Worm (Caenorhabditis elegans) whole organism, L2 larva: ENCODE measurements around the gene F55A4.3.
A peak's percentile ranks its signal among the peaks of the same experiment; 100 is the strongest.

Source experiments
- C34F6.9 ChIP-seq: fragments of 150-350 bp; optimal IDR thresholded peaks from 2 replicates; lab custom pipeline; 2014; ENCODE audit warnings: missing biosample characterization, missing genetic modification characterization
- F13H6.1 ChIP-seq: sonication (generic microtip); optimal IDR thresholded peaks from 2 replicates; lab custom pipeline; 2016; ENCODE audit warnings: missing genetic modification characterization, missing compliant biosample characterization
- R02D3.7 ChIP-seq: fragments of 150-350 bp; optimal IDR thresholded peaks from 2 replicates; lab custom pipeline; 2014; ENCODE audit warnings: missing biosample characterization, missing genetic modification characterization
- Y55F3AM.14 ChIP-seq: fragments of 200-800 bp; sonication (Bioruptor generic); optimal IDR thresholded peaks from 2 replicates; lab custom pipeline; 2018; ENCODE audit warnings: mild to moderate bottlenecking, missing genetic modification characterization, missing compliant biosample characterization
- ZK546.5 ChIP-seq: sonication (generic microtip); optimal IDR thresholded peaks from 2 replicates; lab custom pipeline; 2017; ENCODE audit warnings: missing biosample characterization, missing genetic modification characterization
- alr-1 ChIP-seq: fragments of 150-350 bp; optimal IDR thresholded peaks from 2 replicates; lab custom pipeline; 2014; ENCODE audit warnings: missing biosample characterization, missing genetic modification characterization
- aly-2 ChIP-seq: fragments of 150-350 bp; optimal IDR thresholded peaks from 2 replicates; lab custom pipeline; 2014; ENCODE audit warnings: missing biosample characterization, missing genetic modification characterization
- ama-1 ChIP-seq: fragments of 150-350 bp; optimal IDR thresholded peaks from 2 replicates; lab custom pipeline; 2018; ENCODE audit warnings: inconsistent platforms
- blmp-1 ChIP-seq: sonication (generic microtip); optimal IDR thresholded peaks from 2 replicates; lab custom pipeline; 2017; ENCODE audit warnings: missing genetic modification characterization, mild to moderate bottlenecking, missing compliant biosample characterization, antibody characterized with exemption, moderate library complexity; ENCODE audit not compliant: insufficient read depth
- ceh-16 ChIP-seq: fragments of 150-350 bp; optimal IDR thresholded peaks from 2 replicates; lab custom pipeline; 2014; ENCODE audit warnings: missing biosample characterization, missing genetic modification characterization
- ceh-82 ChIP-seq: fragments of 150-350 bp; optimal IDR thresholded peaks from 2 replicates; lab custom pipeline; 2014; ENCODE audit warnings: missing biosample characterization, missing genetic modification characterization
- crh-2 ChIP-seq: sonication (generic microtip); optimal IDR thresholded peaks from 2 replicates; lab custom pipeline; 2017; ENCODE audit warnings: missing biosample characterization, missing genetic modification characterization
- dmd-4 ChIP-seq: sonication (generic microtip); optimal IDR thresholded peaks from 2 replicates; lab custom pipeline; 2017; ENCODE audit warnings: missing biosample characterization, missing genetic modification characterization
- egl-27 ChIP-seq: sonication (generic microtip); optimal IDR thresholded peaks from 3 replicates; lab custom pipeline; 2017; ENCODE audit warnings: missing biosample characterization, missing genetic modification reagents, missing genetic modification characterization
- elt-1 ChIP-seq: fragments of 150-350 bp; optimal IDR thresholded peaks from 2 replicates; lab custom pipeline; 2014; ENCODE audit warnings: missing biosample characterization, missing genetic modification characterization
- elt-3 ChIP-seq: sonication (generic microtip); optimal IDR thresholded peaks from 2 replicates; lab custom pipeline; 2017; ENCODE audit warnings: missing biosample characterization, missing genetic modification characterization
- fos-1 ChIP-seq: fragments of 150-350 bp; optimal IDR thresholded peaks from 2 replicates; lab custom pipeline; 2014; ENCODE audit warnings: missing biosample characterization, missing genetic modification characterization
- gmeb-1 ChIP-seq: fragments of 150-350 bp; optimal IDR thresholded peaks from 2 replicates; lab custom pipeline; 2014; ENCODE audit warnings: missing biosample characterization, missing genetic modification characterization
- lin-11 ChIP-seq: fragments of 150-350 bp; sonication (generic microtip); optimal IDR thresholded peaks from 2 replicates; lab custom pipeline; 2014; ENCODE audit warnings: missing biosample characterization, missing genetic modification characterization, inconsistent platforms, mixed read lengths
- lin-13 ChIP-seq: fragments of 150-350 bp; optimal IDR thresholded peaks from 2 replicates; lab custom pipeline; 2014; ENCODE audit warnings: missing biosample characterization, missing genetic modification reagents, missing genetic modification characterization
- lin-39 ChIP-seq: fragments of 150-350 bp; optimal IDR thresholded peaks from 2 replicates; lab custom pipeline; 2014; ENCODE audit warnings: missing biosample characterization, missing genetic modification reagents, missing genetic modification characterization
- lsy-2 ChIP-seq, 2 experiments: fragments of 150-350 bp in 1 of 2; sonication (generic microtip) in 1 of 2; optimal IDR thresholded peaks; 2 replicates each; lab custom pipeline; 2014 to 2017; ENCODE audit warnings: missing biosample characterization in 2 of 2, missing genetic modification characterization in 2 of 2
- mab-5 ChIP-seq: fragments of 150-350 bp; optimal IDR thresholded peaks from 2 replicates; lab custom pipeline; 2014; ENCODE audit warnings: missing biosample characterization, missing genetic modification characterization
- mbf-1 ChIP-seq: sonication (generic microtip); optimal IDR thresholded peaks from 2 replicates; lab custom pipeline; 2017; ENCODE audit warnings: missing biosample characterization, missing genetic modification characterization
- mdl-1 ChIP-seq, 2 experiments: fragments of 150-350 bp in 1 of 2; sonication (generic microtip) in 1 of 2; optimal IDR thresholded peaks; 2 replicates each; lab custom pipeline; 2017; ENCODE audit warnings: missing biosample characterization in 2 of 2, missing genetic modification characterization in 2 of 2
- nhr-10 ChIP-seq: sonication (generic microtip); optimal IDR thresholded peaks from 2 replicates; lab custom pipeline; 2017; ENCODE audit warnings: missing biosample characterization, missing genetic modification characterization
- nhr-11 ChIP-seq: fragments of 150-350 bp; optimal IDR thresholded peaks from 2 replicates; lab custom pipeline; 2014; ENCODE audit warnings: missing biosample characterization, missing genetic modification characterization
- nhr-12 ChIP-seq: fragments of 150-350 bp; optimal IDR thresholded peaks from 2 replicates; lab custom pipeline; 2014; ENCODE audit warnings: missing biosample characterization, missing genetic modification characterization
- nhr-129 ChIP-seq: fragments of 150-350 bp; optimal IDR thresholded peaks from 2 replicates; lab custom pipeline; 2014; ENCODE audit warnings: missing biosample characterization, missing genetic modification characterization
- nhr-21 ChIP-seq: fragments of 150-350 bp; optimal IDR thresholded peaks from 2 replicates; lab custom pipeline; 2014; ENCODE audit warnings: missing biosample characterization, missing genetic modification characterization
- nhr-237 ChIP-seq: fragments of 150-350 bp; optimal IDR thresholded peaks from 2 replicates; lab custom pipeline; 2014; ENCODE audit warnings: missing biosample characterization, missing genetic modification characterization
- nhr-25 ChIP-seq: fragments of 150-350 bp; sonication (generic microtip); optimal IDR thresholded peaks from 3 replicates; lab custom pipeline; 2014; ENCODE audit warnings: missing biosample characterization, missing genetic modification characterization
- nhr-6 ChIP-seq: fragments of 150-350 bp; optimal IDR thresholded peaks from 2 replicates; lab custom pipeline; 2014; ENCODE audit warnings: missing biosample characterization, missing genetic modification characterization
- nhr-77 ChIP-seq: fragments of 150-350 bp; optimal IDR thresholded peaks from 2 replicates; lab custom pipeline; 2014; ENCODE audit warnings: missing biosample characterization, missing genetic modification characterization
- peb-1 ChIP-seq: fragments of 150-350 bp; optimal IDR thresholded peaks from 2 replicates; lab custom pipeline; 2014; ENCODE audit warnings: missing biosample characterization, missing genetic modification characterization
- sem-4 ChIP-seq: fragments of 150-350 bp; optimal IDR thresholded peaks from 2 replicates; lab custom pipeline; 2014; ENCODE audit warnings: missing biosample characterization, missing genetic modification reagents, missing genetic modification characterization
- skn-1 ChIP-seq: sonication (generic microtip); optimal IDR thresholded peaks from 2 replicates; lab custom pipeline; 2017; ENCODE audit warnings: missing biosample characterization, missing genetic modification characterization
- sma-3 ChIP-seq: sonication (generic microtip); optimal IDR thresholded peaks from 2 replicates; lab custom pipeline; 2016; ENCODE audit warnings: missing genetic modification reagents, missing genetic modification characterization, missing compliant biosample characterization
- sma-9 ChIP-seq, 2 experiments: fragments of 150-350 bp in 1 of 2; sonication (generic microtip) in 1 of 2; optimal IDR thresholded peaks; 2 replicates each; lab custom pipeline; 2014 to 2016; ENCODE audit warnings: missing genetic modification characterization in 2 of 2, mild to moderate bottlenecking in 1 of 2, missing biosample characterization in 1 of 2, missing compliant biosample characterization in 1 of 2, missing genetic modification reagents in 1 of 2, moderate library complexity in 1 of 2
- snpc-4 ChIP-seq: fragments of 150-350 bp; optimal IDR thresholded peaks from 2 replicates; lab custom pipeline; 2014; ENCODE audit warnings: missing biosample characterization, missing genetic modification characterization
- unc-55 ChIP-seq: fragments of 150-350 bp; sonication (generic microtip); optimal IDR thresholded peaks from 3 replicates; lab custom pipeline; 2014; ENCODE audit warnings: missing biosample characterization, missing genetic modification reagents, missing genetic modification characterization
- unc-62 ChIP-seq: fragments of 150-350 bp; optimal IDR thresholded peaks from 2 replicates; lab custom pipeline; 2014; ENCODE audit warnings: missing biosample characterization, missing genetic modification reagents, missing genetic modification characterization
- zag-1 ChIP-seq: fragments of 150-350 bp; optimal IDR thresholded peaks from 2 replicates; lab custom pipeline; 2014; ENCODE audit warnings: missing biosample characterization, missing genetic modification characterization
- ztf-1 ChIP-seq: fragments of 200-800 bp; sonication (Bioruptor generic); conservative IDR thresholded peaks from 2 replicates; pipeline ENCODE4 v1.3.6; 2022; ENCODE audit warnings: missing genetic modification characterization, missing compliant biosample characterization
- ztf-11 ChIP-seq: sonication (generic microtip); optimal IDR thresholded peaks from 2 replicates; lab custom pipeline; 2017; ENCODE audit warnings: missing biosample characterization, missing genetic modification characterization

Gene F55A4.3

ce11 chrX:1012385-1012866 is 12.5 kb downstream of the F55A4.3 start:
- TF ChIP-seq R02D3.7, result no peak
- TF ChIP-seq unc-55, result no peak
- TF ChIP-seq sem-4, result no peak
- TF ChIP-seq nhr-237 (tag; lab: Kevin White, UChicago), result no peak
- TF ChIP-seq unc-62 (GFP tag; lab: Kevin White, UChicago), result no peak
- TF ChIP-seq elt-3 (tag; lab: Kevin White, UChicago), result no peak
- TF ChIP-seq nhr-77 (tag; lab: Kevin White, UChicago), result no peak
- no peak for TF ChIP-seq dmd-4 (tag; lab: Kevin White, UChicago)
- peak in 1 of 2 experiments; percentile 23 for TF ChIP-seq lsy-2 (tag; optimal IDR thresholded peaks at IDR 0.05; lab: Kevin White, UChicago)
- TF ChIP-seq elt-1, result no peak
- TF ChIP-seq F13H6.1 (tag; lab: Kevin White, UChicago), result no peak
- TF ChIP-seq snpc-4 (tag; lab: Kevin White, UChicago), result no peak
- no peak for TF ChIP-seq nhr-129
- peak; percentile 35 for TF ChIP-seq sma-9 (GFP tag; optimal IDR thresholded peaks at IDR 0.05; lab: Kevin White, UChicago)
- no peak for TF ChIP-seq sma-9 (tag; optimal IDR thresholded peaks at IDR 0.05; lab: Kevin White, UChicago)
- no peak for TF ChIP-seq mab-5 (tag; lab: Kevin White, UChicago)
- TF ChIP-seq ceh-82 (tag; lab: Kevin White, UChicago), result no peak
- no peak for TF ChIP-seq zag-1
- TF ChIP-seq crh-2 (tag; lab: Kevin White, UChicago), result peak; percentile 18
- TF ChIP-seq ama-1 (lab: Kevin White, UChicago), result peak; percentile 90
- TF ChIP-seq blmp-1, result no peak
- no peak for TF ChIP-seq egl-27
- TF ChIP-seq sma-3 (GFP tag; lab: Kevin White, UChicago), result peak; percentile 55
- no peak for TF ChIP-seq nhr-12 (tag; lab: Kevin White, UChicago)
- no peak for TF ChIP-seq nhr-6 (tag; lab: Kevin White, UChicago)
- TF ChIP-seq nhr-10 (tag; lab: Kevin White, UChicago), result no peak
- TF ChIP-seq gmeb-1, result peak; percentile 55
- TF ChIP-seq aly-2 (tag; lab: Kevin White, UChicago), result no peak
- no peak for TF ChIP-seq ceh-16 (tag; lab: Kevin White, UChicago)
- TF ChIP-seq peb-1 (tag; lab: Kevin White, UChicago), result no peak
- peak; percentile 16 for TF ChIP-seq lin-13 (GFP tag; lab: Kevin White, UChicago)
- no peak for TF ChIP-seq ZK546.5 (tag; lab: Kevin White, UChicago)
- TF ChIP-seq ztf-11 (tag; lab: Kevin White, UChicago), result no peak
- peak; percentile 37 for TF ChIP-seq nhr-25 (tag; lab: Kevin White, UChicago)
- TF ChIP-seq lin-39 (tag; lab: Kevin White, UChicago), result no peak
- TF ChIP-seq alr-1 (tag; lab: Kevin White, UChicago), result no peak
- no peak for TF ChIP-seq nhr-11 (tag; lab: Kevin White, UChicago)
- no peak for TF ChIP-seq C34F6.9 (tag; lab: Kevin White, UChicago)
- no peak for TF ChIP-seq skn-1 (tag; lab: Kevin White, UChicago)
- peak; percentile 51 for TF ChIP-seq Y55F3AM.14

- TF ChIP-seq nhr-129, result peak; percentile 70
- TF ChIP-seq mdl-1 (tag; optimal IDR thresholded peaks at IDR 0.05; lab: Kevin White, UChicago), result no peak
- TF ChIP-seq alr-1 (tag; lab: Kevin White, UChicago), result no peak
- peak; percentile 79 for TF ChIP-seq crh-2 (tag; lab: Kevin White, UChicago)
- TF ChIP-seq peb-1 (tag; lab: Kevin White, UChicago), result no peak
- no peak for TF ChIP-seq Y55F3AM.14
- peak; percentile 73 for TF ChIP-seq fos-1
- TF ChIP-seq R02D3.7, result no peak
- peak; percentile 20 for TF ChIP-seq blmp-1
- TF ChIP-seq lin-11 (tag; lab: Kevin White, UChicago), result no peak
- TF ChIP-seq ZK546.5 (tag; lab: Kevin White, UChicago), result no peak
- peak; percentile 23 for TF ChIP-seq C34F6.9 (tag; lab: Kevin White, UChicago)
- TF ChIP-seq nhr-25 (tag; lab: Kevin White, UChicago), result peak; percentile 72
- peak; percentile 37 for TF ChIP-seq egl-27
- no peak for TF ChIP-seq skn-1 (tag; lab: Kevin White, UChicago)
- TF ChIP-seq dmd-4 (tag; lab: Kevin White, UChicago), result no peak
- TF ChIP-seq snpc-4 (tag; lab: Kevin White, UChicago), result no peak
- no peak for TF ChIP-seq elt-1
- TF ChIP-seq ceh-82 (tag; lab: Kevin White, UChicago), result no peak
- peak; percentile 38 for TF ChIP-seq nhr-6 (tag; lab: Kevin White, UChicago)
- TF ChIP-seq mab-5 (tag; lab: Kevin White, UChicago), result no peak
- no peak for TF ChIP-seq lin-39 (tag; lab: Kevin White, UChicago)
- TF ChIP-seq unc-55, result no peak
- TF ChIP-seq nhr-77 (tag; lab: Kevin White, UChicago), result no peak
- TF ChIP-seq zag-1, result no peak
- no peak for TF ChIP-seq elt-3 (tag; lab: Kevin White, UChicago)
- TF ChIP-seq unc-62 (GFP tag; lab: Kevin White, UChicago), result no peak
- TF ChIP-seq sma-3 (GFP tag; lab: Kevin White, UChicago), result peak; percentile 77
- no peak for TF ChIP-seq mbf-1 (tag; lab: Kevin White, UChicago)
- TF ChIP-seq F13H6.1 (tag; lab: Kevin White, UChicago), result peak; percentile 49
- no peak for TF ChIP-seq ztf-1
- TF ChIP-seq nhr-21 (tag; lab: Kevin White, UChicago), result peak; percentile 80
- TF ChIP-seq gmeb-1, result peak; percentile 72
- TF ChIP-seq lsy-2 (tag; optimal IDR thresholded peaks at IDR 0.05; lab: Kevin White, UChicago), result peak in 1 of 2 experiments; percentile 8
- TF ChIP-seq sem-4, result no peak
- peak; percentile 70 for TF ChIP-seq sma-9 (GFP tag; optimal IDR thresholded peaks at IDR 0.05; lab: Kevin White, UChicago)
- TF ChIP-seq sma-9 (tag; optimal IDR thresholded peaks at IDR 0.05; lab: Kevin White, UChicago), result no peak
- no peak for TF ChIP-seq nhr-11 (tag; lab: Kevin White, UChicago)
Measured at ce11 chrX:1010627-1011452, 14.1 kb downstream of the F55A4.3 start.
